Fruit fly (Drosophila melanogaster) whole organism, adult: ENCODE data around the gene Myc.

Experiments used
- CG11617 ChIP-seq: fragments of 200-800 bp; sonication (Bioruptor generic); optimal IDR thresholded peaks from 2 replicates; lab custom pipeline; 2017; ENCODE audit warnings: mild to moderate bottlenecking, missing biosample characterization, missing genetic modification reagents, missing genetic modification characterization
- CG12768 ChIP-seq: fragments of 200-800 bp; sonication (Bioruptor generic); optimal IDR thresholded peaks from 2 replicates; lab custom pipeline; 2017; ENCODE audit warnings: missing biosample characterization, missing genetic modification characterization, mild to moderate bottlenecking, moderate library complexity, missing genetic modification reagents
- CG14711 ChIP-seq: fragments of 200-800 bp; sonication (Bioruptor generic); optimal IDR thresholded peaks from 2 replicates; lab custom pipeline; 2018; ENCODE audit warnings: missing biosample characterization, mild to moderate bottlenecking, missing genetic modification characterization, moderate library complexity
- CG1620 ChIP-seq: fragments of 200-800 bp; sonication (Bioruptor generic); optimal IDR thresholded peaks from 2 replicates; lab custom pipeline; 2016; ENCODE audit warnings: missing biosample characterization, missing genetic modification characterization
- CG33017 ChIP-seq: fragments of 200-800 bp; sonication (Bioruptor generic); optimal IDR thresholded peaks from 2 replicates; lab custom pipeline; 2018; ENCODE audit warnings: missing biosample characterization, mild to moderate bottlenecking, missing genetic modification characterization, moderate library complexity
- CG5204 ChIP-seq: fragments of 200-800 bp; sonication (Bioruptor generic); optimal IDR thresholded peaks from 2 replicates; lab custom pipeline; 2016; ENCODE audit warnings: missing biosample characterization, missing genetic modification characterization
- CG7045 ChIP-seq: fragments of 200-800 bp; sonication (Bioruptor generic); optimal IDR thresholded peaks from 2 replicates; lab custom pipeline; 2017; ENCODE audit warnings: missing biosample characterization, mild to moderate bottlenecking, missing genetic modification characterization
- CG7101 ChIP-seq: fragments of 200-800 bp; sonication (Bioruptor generic); optimal IDR thresholded peaks from 2 replicates; lab custom pipeline; 2018; ENCODE audit warnings: missing biosample characterization, mild to moderate bottlenecking, missing genetic modification characterization, moderate library complexity
- Clk ChIP-seq: fragments of 200-800 bp; sonication (Bioruptor generic); optimal IDR thresholded peaks from 2 replicates; lab custom pipeline; 2017; ENCODE audit warnings: missing biosample characterization, missing genetic modification characterization
- Crg-1 ChIP-seq: fragments of 200-800 bp; sonication (Bioruptor generic); optimal IDR thresholded peaks from 2 replicates; lab custom pipeline; 2016; ENCODE audit warnings: missing biosample characterization, missing genetic modification characterization
- Hr96 ChIP-seq: fragments of 200-800 bp; sonication (Bioruptor generic); optimal IDR thresholded peaks from 2 replicates; lab custom pipeline; 2016; ENCODE audit warnings: missing biosample characterization, missing genetic modification characterization
- Mnt ChIP-seq: fragments of 200-800 bp; sonication (Bioruptor generic); optimal IDR thresholded peaks from 2 replicates; lab custom pipeline; 2016; ENCODE audit warnings: missing biosample characterization, mild to moderate bottlenecking, missing genetic modification characterization
- bab1 ChIP-seq: fragments of 200-800 bp; sonication (Bioruptor generic); optimal IDR thresholded peaks from 3 replicates; lab custom pipeline; 2019; ENCODE audit warnings: missing biosample characterization, mild to moderate bottlenecking, missing genetic modification characterization, moderate library complexity
- cic ChIP-seq: fragments of 200-800 bp; sonication (Bioruptor generic); optimal IDR thresholded peaks from 2 replicates; lab custom pipeline; 2017; ENCODE audit warnings: missing biosample characterization, mild to moderate bottlenecking, missing genetic modification characterization, moderate library complexity
- cnc ChIP-seq, 2 experiments: fragments of >200 bp; optimal IDR thresholded peaks; 2 replicates each; lab custom pipeline; 2017
- kay ChIP-seq: fragments of 200-800 bp; sonication (Bioruptor generic); peaks from one replicate; lab custom pipeline; 2016; ENCODE audit warnings: missing biosample characterization, missing genetic modification characterization, borderline replicate concordance
- ovo ChIP-seq: fragments of 200-800 bp; sonication (Bioruptor generic); optimal IDR thresholded peaks from 2 replicates; lab custom pipeline; 2016; ENCODE audit warnings: missing biosample characterization, missing genetic modification characterization
- pad ChIP-seq: fragments of 200-800 bp; sonication (Bioruptor generic); optimal IDR thresholded peaks from 3 replicates; lab custom pipeline; 2017; ENCODE audit warnings: missing biosample characterization, missing genetic modification characterization, mild to moderate bottlenecking, moderate library complexity, missing genetic modification reagents
- tj ChIP-seq: fragments of 200-800 bp; sonication (Bioruptor generic); optimal IDR thresholded peaks from 3 replicates; lab custom pipeline; 2017; ENCODE audit warnings: missing biosample characterization, mild to moderate bottlenecking, missing genetic modification characterization, moderate library complexity
- toe ChIP-seq: fragments of 200-800 bp; sonication (Bioruptor generic); optimal IDR thresholded peaks from 2 replicates; lab custom pipeline; 2016; ENCODE audit warnings: missing biosample characterization, missing genetic modification characterization

Myc gene

DNA sequence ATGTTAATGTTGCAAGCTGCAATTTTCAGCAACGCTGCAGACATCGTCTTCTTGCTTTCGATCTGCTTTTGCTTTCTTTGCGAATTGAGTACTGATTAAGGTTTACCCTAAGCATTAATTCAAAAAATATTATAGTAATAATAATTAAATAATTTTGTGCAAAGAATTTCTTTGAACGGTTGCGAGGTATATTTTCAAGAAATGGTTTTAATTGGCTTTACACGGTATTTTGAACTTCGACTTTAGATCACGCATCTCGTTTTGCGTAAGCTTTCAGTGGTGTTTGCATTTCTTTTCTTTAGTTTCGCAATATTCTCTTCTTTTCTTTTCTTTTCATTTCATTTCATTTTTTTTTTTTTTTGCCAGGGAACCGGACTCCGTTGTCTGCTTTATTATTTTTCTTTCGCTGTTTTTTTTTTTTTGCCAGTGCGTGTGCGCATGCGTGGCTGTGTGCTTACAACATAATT is 26.3 kb upstream of the Myc start:
- TF ChIP-seq kay (GFP tag; lab: Kevin White, UChicago) (no peak), CG12768 (GFP tag; lab: Kevin White, UChicago) (no peak), cic (no peak), CG14711 (no peak), cnc (optimal IDR thresholded peaks at IDR 0.05; lab: Kevin White, UChicago) (no peak), bab1 (peak; percentile 20), CG5204 (GFP tag; lab: Kevin White, UChicago) (no peak), pad (GFP tag; lab: Kevin White, UChicago) (no peak), toe (GFP tag; lab: Kevin White, UChicago) (no peak)

dm6 chrX:3349598-3350237 is 23.2 kb upstream of the Myc start:
- TF ChIP-seq kay (GFP tag; lab: Kevin White, UChicago): no peak
- no peak for TF ChIP-seq Mnt (GFP tag; lab: Kevin White, UChicago)
- no peak for TF ChIP-seq toe (GFP tag; lab: Kevin White, UChicago)
- no peak for TF ChIP-seq CG7045 (GFP tag; lab: Kevin White, UChicago)
- no peak for TF ChIP-seq CG12768 (GFP tag; lab: Kevin White, UChicago)
- TF ChIP-seq Hr96: no peak
- TF ChIP-seq CG33017 (tag; lab: Kevin White, UChicago): no peak
- TF ChIP-seq pad (GFP tag; lab: Kevin White, UChicago): no peak
- no peak for TF ChIP-seq CG5204 (GFP tag; lab: Kevin White, UChicago)
- no peak for TF ChIP-seq CG1620 (GFP tag; lab: Kevin White, UChicago)
- no peak for TF ChIP-seq cic
- no peak for TF ChIP-seq bab1
- TF ChIP-seq Crg-1: no peak
- TF ChIP-seq CG7101 (tag; lab: Kevin White, UChicago): no peak
- TF ChIP-seq Clk (GFP tag; lab: Kevin White, UChicago): no peak
- TF ChIP-seq ovo (GFP tag; lab: Kevin White, UChicago): no peak
- TF ChIP-seq tj (GFP tag; lab: Kevin White, UChicago): no peak
- no peak for TF ChIP-seq CG11617 (GFP tag; lab: Kevin White, UChicago)
- TF ChIP-seq cnc (optimal IDR thresholded peaks at IDR 0.05; lab: Kevin White, UChicago): no peak

DNA sequence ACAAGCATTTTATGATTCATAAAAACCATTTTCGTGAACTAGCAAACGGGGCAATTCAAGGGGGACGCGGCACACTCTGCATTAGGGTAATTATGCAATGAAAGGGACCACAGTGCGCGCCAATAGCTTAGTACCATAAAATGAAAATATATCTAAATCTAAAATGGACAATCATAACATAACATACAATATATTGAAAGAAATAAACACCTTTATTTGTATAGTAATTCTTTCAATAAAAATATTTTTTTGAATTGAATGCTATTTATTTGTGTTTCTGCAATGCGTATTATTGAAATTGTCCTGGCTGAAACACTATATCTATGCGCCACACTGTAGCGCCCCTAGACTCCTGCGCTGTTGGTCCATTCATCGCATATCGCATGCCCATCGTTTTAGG is 22.0 kb upstream of the Myc start:
- TF ChIP-seq CG1620 (GFP tag; lab: Kevin White, UChicago) (no peak), CG33017 (tag; lab: Kevin White, UChicago) (no peak), CG7045 (GFP tag; lab: Kevin White, UChicago) (no peak), ovo (GFP tag; lab: Kevin White, UChicago) (no peak), pad (GFP tag; lab: Kevin White, UChicago) (no peak), Mnt (GFP tag; lab: Kevin White, UChicago) (no peak), tj (GFP tag; lab: Kevin White, UChicago) (no peak), kay (GFP tag; lab: Kevin White, UChicago) (no peak), CG12768 (GFP tag; lab: Kevin White, UChicago) (no peak), cnc (optimal IDR thresholded peaks at IDR 0.05; lab: Kevin White, UChicago) (no peak), toe (GFP tag; lab: Kevin White, UChicago) (no peak), Hr96 (no peak), cic (no peak), Crg-1 (no peak)

DNA sequence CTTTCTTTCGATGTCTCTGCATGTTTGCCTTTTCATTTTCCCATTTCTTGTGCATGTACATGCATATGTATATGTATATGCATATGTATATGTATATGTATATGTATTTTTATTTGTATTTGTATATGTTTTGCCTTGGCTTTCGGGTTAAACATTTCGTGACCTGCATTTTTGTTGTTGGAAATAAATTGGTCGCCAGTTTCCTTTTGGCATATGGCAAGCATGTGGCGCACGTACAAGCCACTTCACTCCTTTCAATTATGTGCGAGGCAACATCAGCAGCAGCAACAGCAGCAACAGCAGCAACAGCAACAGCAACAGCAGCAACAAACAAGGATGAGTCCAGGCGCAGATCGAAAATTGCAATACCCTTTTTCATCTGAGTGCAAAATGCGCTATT is 21.4 kb upstream of the Myc start:
- TF ChIP-seq CG33017 (tag; lab: Kevin White, UChicago) (no peak), tj (GFP tag; lab: Kevin White, UChicago) (no peak), CG5204 (GFP tag; lab: Kevin White, UChicago) (no peak), CG14711 (no peak), CG12768 (GFP tag; lab: Kevin White, UChicago) (no peak), CG11617 (GFP tag; lab: Kevin White, UChicago) (no peak)

DNA sequence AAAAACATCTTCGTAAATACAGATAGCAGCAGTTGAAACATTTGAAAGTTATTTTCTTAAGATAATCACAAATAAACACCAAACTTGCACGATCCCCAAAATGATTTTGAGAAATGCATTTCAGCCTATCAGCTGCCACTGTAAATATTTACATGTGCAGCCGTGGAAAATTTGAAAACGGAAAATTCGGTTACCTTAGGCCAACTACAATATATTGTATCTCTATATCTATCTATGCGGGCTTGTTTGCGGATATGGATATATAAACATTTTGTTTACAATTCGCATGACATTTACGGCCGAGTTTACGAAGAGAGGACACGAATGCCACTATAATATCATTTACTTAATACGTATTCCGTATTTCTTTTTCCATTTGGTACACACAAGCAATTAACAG is 18.5 kb upstream of the Myc start:
- TF ChIP-seq CG14711: no peak
- no peak for TF ChIP-seq bab1
- no peak for TF ChIP-seq toe (GFP tag; lab: Kevin White, UChicago)
- TF ChIP-seq CG7101 (tag; lab: Kevin White, UChicago): no peak
- no peak for TF ChIP-seq ovo (GFP tag; lab: Kevin White, UChicago)
- no peak for TF ChIP-seq Crg-1
- TF ChIP-seq CG1620 (GFP tag; lab: Kevin White, UChicago): no peak
- TF ChIP-seq CG33017 (tag; lab: Kevin White, UChicago): no peak
- TF ChIP-seq Clk (GFP tag; lab: Kevin White, UChicago): no peak
- no peak for TF ChIP-seq pad (GFP tag; lab: Kevin White, UChicago)
- TF ChIP-seq CG12768 (GFP tag; lab: Kevin White, UChicago): no peak
- TF ChIP-seq CG7045 (GFP tag; lab: Kevin White, UChicago): no peak
- no peak for TF ChIP-seq cic
- no peak for TF ChIP-seq kay (GFP tag; lab: Kevin White, UChicago)
- TF ChIP-seq Hr96: no peak
- TF ChIP-seq CG11617 (GFP tag; lab: Kevin White, UChicago): no peak

dm6 chrX:3355180-3355579 is 17.8 kb upstream of the Myc start:
- TF ChIP-seq Crg-1 (no peak), cnc (optimal IDR thresholded peaks at IDR 0.05; lab: Kevin White, UChicago) (no peak), CG7045 (GFP tag; lab: Kevin White, UChicago) (no peak), toe (GFP tag; lab: Kevin White, UChicago) (no peak), bab1 (no peak), CG1620 (GFP tag; lab: Kevin White, UChicago) (no peak), CG11617 (GFP tag; lab: Kevin White, UChicago) (no peak), CG7101 (tag; lab: Kevin White, UChicago) (no peak), pad (GFP tag; lab: Kevin White, UChicago) (no peak), Hr96 (no peak), CG5204 (GFP tag; lab: Kevin White, UChicago) (no peak), kay (GFP tag; lab: Kevin White, UChicago) (no peak), tj (GFP tag; lab: Kevin White, UChicago) (no peak), cic (no peak), CG14711 (no peak), Clk (GFP tag; lab: Kevin White, UChicago) (no peak), CG33017 (tag; lab: Kevin White, UChicago) (no peak), CG12768 (GFP tag; lab: Kevin White, UChicago) (no peak), ovo (GFP tag; lab: Kevin White, UChicago) (no peak)
